Worm (Caenorhabditis elegans): ENCODE measurements around the gene pqn-74.

ce11 chrIV:13309636-13310035, 21.6 kb downstream of the pqn-74 start:
- no peak for TF ChIP-seq med-1 (GFP tag; optimal IDR thresholded peaks at IDR 0.05; ENCODE audit: insufficient read depth)
- no peak for TF ChIP-seq ztf-23 (GFP tag; IDR thresholded peaks at IDR 0.05)
- TF ChIP-seq flt-1 (GFP tag; IDR thresholded peaks at IDR 0.05), result no peak
